Fruit fly (Drosophila melanogaster) whole organism, larva: Measurements from ENCODE around the gene CG15414.

ENCODE experiments used
- noc ChIP-seq: fragments of 200-800 bp; sonication (Bioruptor generic); optimal IDR thresholded peaks from 3 replicates; lab custom pipeline; 2019; ENCODE audit warnings: missing biosample characterization, mild to moderate bottlenecking, missing genetic modification characterization, moderate library complexity

CG15414 gene

dm6 chr2L:3506322-3506721 lies 15.5 kb upstream of the CG15414 start:
- no peak for TF ChIP-seq noc (tag; lab: Kevin White, UChicago)

dm6 chr2L:3504851-3505250 lies 14.0 kb upstream of the CG15414 start:
- no peak for TF ChIP-seq noc (tag; lab: Kevin White, UChicago)

dm6 chr2L:3495465-3495864 lies 4.6 kb upstream of the CG15414 start:
- TF ChIP-seq noc (tag; lab: Kevin White, UChicago): no peak

- no peak for TF ChIP-seq noc (tag; lab: Kevin White, UChicago)
Measured at dm6 chr2L:3493475-3493874, 2.6 kb upstream of the CG15414 start.

- TF ChIP-seq noc (tag; lab: Kevin White, UChicago): no peak
Measured at dm6 chr2L:3485506-3485905, 5.4 kb downstream of the CG15414 start.

dm6 chr2L:3484759-3485158 lies 6.1 kb downstream of the CG15414 start:
- no peak for TF ChIP-seq noc (tag; lab: Kevin White, UChicago)

dm6 chr2L:3483672-3484071 lies 7.2 kb downstream of the CG15414 start:
- TF ChIP-seq noc (tag; lab: Kevin White, UChicago): no peak

- no peak for TF ChIP-seq noc (tag; lab: Kevin White, UChicago)
Measured at dm6 chr2L:3482712-3483111, 8.2 kb downstream of the CG15414 start.

dm6 chr2L:3482037-3482436 lies 8.8 kb downstream of the CG15414 start:
- no peak for TF ChIP-seq noc (tag; lab: Kevin White, UChicago)

dm6 chr2L:3480443-3480839 lies 10.4 kb downstream of the CG15414 start:
- TF ChIP-seq noc (tag; lab: Kevin White, UChicago): no peak

dm6 chr2L:3479697-3480442 lies 11.0 kb downstream of the CG15414 start:
- TF ChIP-seq noc (tag; lab: Kevin White, UChicago): peak; percentile 35

- TF ChIP-seq noc (tag; lab: Kevin White, UChicago): peak; percentile 61
Measured at dm6 chr2L:3478034-3478880, 12.6 kb downstream of the CG15414 start, which contains the start of gene Thor. Thor (plus strand) TSS chr2L:3478434.

- peak; percentile 62 for TF ChIP-seq noc (tag; lab: Kevin White, UChicago)
Measured at dm6 chr2L:3477057-3477755, 13.7 kb downstream of the CG15414 start.

- TF ChIP-seq noc (tag; lab: Kevin White, UChicago): no peak
Measured at dm6 chr2L:3476399-3477056, 14.3 kb downstream of the CG15414 start.

dm6 chr2L:3475948-3476347 lies 14.9 kb downstream of the CG15414 start:
- TF ChIP-seq noc (tag; lab: Kevin White, UChicago): peak; percentile 67
